Fruit fly (Drosophila melanogaster) whole organism, adult: Measurements from ENCODE around the gene Lectin-galC1.

Source experiments
- CG12768 ChIP-seq: fragments of 200-800 bp; sonication (Bioruptor generic); optimal IDR thresholded peaks from 2 replicates; lab custom pipeline; 2017; ENCODE audit warnings: missing biosample characterization, missing genetic modification characterization, mild to moderate bottlenecking, moderate library complexity, missing genetic modification reagents
- CG1620 ChIP-seq: fragments of 200-800 bp; sonication (Bioruptor generic); optimal IDR thresholded peaks from 2 replicates; lab custom pipeline; 2016; ENCODE audit warnings: missing biosample characterization, missing genetic modification characterization
- CG33017 ChIP-seq: fragments of 200-800 bp; sonication (Bioruptor generic); optimal IDR thresholded peaks from 2 replicates; lab custom pipeline; 2018; ENCODE audit warnings: missing biosample characterization, mild to moderate bottlenecking, missing genetic modification characterization, moderate library complexity
- cnc ChIP-seq, 2 experiments: fragments of >200 bp; optimal IDR thresholded peaks; 2 replicates each; lab custom pipeline; 2017
- ovo ChIP-seq: fragments of 200-800 bp; sonication (Bioruptor generic); optimal IDR thresholded peaks from 2 replicates; lab custom pipeline; 2016; ENCODE audit warnings: missing biosample characterization, missing genetic modification characterization
- pad ChIP-seq: fragments of 200-800 bp; sonication (Bioruptor generic); optimal IDR thresholded peaks from 3 replicates; lab custom pipeline; 2017; ENCODE audit warnings: missing biosample characterization, missing genetic modification characterization, mild to moderate bottlenecking, moderate library complexity, missing genetic modification reagents
- tj ChIP-seq: fragments of 200-800 bp; sonication (Bioruptor generic); optimal IDR thresholded peaks from 3 replicates; lab custom pipeline; 2017; ENCODE audit warnings: missing biosample characterization, mild to moderate bottlenecking, missing genetic modification characterization, moderate library complexity

dm6 chr2L:19415859-19416258 lies 1.4 kb upstream of the Lectin-galC1 start:
- TF ChIP-seq pad: no peak
- TF ChIP-seq tj (GFP tag; lab: Kevin White, UChicago): no peak
- no peak for TF ChIP-seq ovo
- TF ChIP-seq CG33017 (tag; lab: Kevin White, UChicago): peak; percentile 54
- TF ChIP-seq CG1620: no peak
- no peak for TF ChIP-seq cnc (optimal IDR thresholded peaks at IDR 0.05; lab: Kevin White, UChicago)
- TF ChIP-seq CG12768 (GFP tag; lab: Kevin White, UChicago): peak; percentile 51
